Worm (Caenorhabditis elegans) whole organism, L4 larva: Measurements from ENCODE around the gene leo-1.

Source experiments
- D1046.2 ChIP-seq: fragments of 200-800 bp; sonication (Bioruptor generic); IDR thresholded peaks from 2 replicates; pipeline ENCODE4 v1.3.6; 2022; ENCODE audit warnings: missing genetic modification characterization, missing compliant biosample characterization
- ZK337.2 ChIP-seq: fragments of 200-800 bp; sonication (Bioruptor generic); IDR thresholded peaks from 2 replicates; pipeline ENCODE4 v1.3.6; 2022; ENCODE audit warnings: missing genetic modification reagents, missing genetic modification characterization, missing compliant biosample characterization
- ZK546.5 ChIP-seq, 2 experiments: sonication (generic microtip); optimal IDR thresholded peaks; 2 replicates each; lab custom pipeline; 2017; ENCODE audit warnings: missing biosample characterization in 2 of 2, missing genetic modification characterization in 2 of 2
- ama-1 ChIP-seq: fragments of 150-350 bp; optimal IDR thresholded peaks from 2 replicates; lab custom pipeline; 2014; ENCODE audit warnings: inconsistent platforms, mixed read lengths
- ceh-28 ChIP-seq: fragments of 150-350 bp; optimal IDR thresholded peaks from 2 replicates; lab custom pipeline; 2014; ENCODE audit warnings: missing biosample characterization, missing genetic modification reagents, missing genetic modification characterization
- ceh-32 ChIP-seq: sonication (generic microtip); optimal IDR thresholded peaks from 2 replicates; lab custom pipeline; 2016; ENCODE audit warnings: mild to moderate bottlenecking, missing genetic modification characterization, missing compliant biosample characterization; ENCODE audit not compliant: poor library complexity
- ceh-44 ChIP-seq: fragments of 200-800 bp; sonication (Bioruptor generic); IDR thresholded peaks from 2 replicates; pipeline ENCODE4 v1.3.6; 2022; ENCODE audit warnings: missing genetic modification reagents, missing genetic modification characterization, missing compliant biosample characterization
- daf-12 ChIP-seq: fragments of 150-350 bp; optimal IDR thresholded peaks from 2 replicates; lab custom pipeline; 2014; ENCODE audit warnings: missing biosample characterization, missing genetic modification reagents, missing genetic modification characterization
- daf-16 ChIP-seq, 3 experiments: sonication (generic microtip); optimal IDR thresholded peaks; 2 replicates each; lab custom pipeline; 2016 to 2017; ENCODE audit warnings: missing genetic modification characterization in 3 of 3, missing genetic modification reagents in 3 of 3, mild to moderate bottlenecking in 2 of 3, missing compliant biosample characterization in 2 of 3, missing biosample characterization in 1 of 3, moderate library complexity in 1 of 3
- daf-8 ChIP-seq: fragments of 200-800 bp; sonication (Bioruptor generic); IDR thresholded peaks from 2 replicates; pipeline ENCODE4 v1.3.6; 2022; ENCODE audit warnings: missing genetic modification characterization, missing compliant biosample characterization
- dmd-6 ChIP-seq: fragments of 200-800 bp; sonication (Bioruptor generic); IDR thresholded peaks from 2 replicates; pipeline ENCODE4 v1.3.6; 2022; ENCODE audit warnings: missing genetic modification reagents, missing genetic modification characterization, missing compliant biosample characterization
- dpl-1 ChIP-seq: fragments of 150-350 bp; optimal IDR thresholded peaks from 2 replicates; lab custom pipeline; 2014; ENCODE audit warnings: missing biosample characterization, missing genetic modification reagents, missing genetic modification characterization
- dve-1 ChIP-seq: sonication (generic microtip); optimal IDR thresholded peaks from 2 replicates; lab custom pipeline; 2017; ENCODE audit warnings: antibody characterized with exemption, mild to moderate bottlenecking, missing genetic modification characterization, missing compliant biosample characterization; ENCODE audit not compliant: insufficient read depth
- gei-8 ChIP-seq: fragments of 200-800 bp; sonication (Bioruptor generic); optimal IDR thresholded peaks from 2 replicates; lab custom pipeline; 2018; ENCODE audit warnings: mild to moderate bottlenecking, missing genetic modification characterization, missing compliant biosample characterization
- hlh-11 ChIP-seq: fragments of 200-800 bp; sonication (Bioruptor generic); optimal IDR thresholded peaks from 2 replicates; lab custom pipeline; 2018; ENCODE audit warnings: mild to moderate bottlenecking, missing genetic modification characterization, missing compliant biosample characterization
- hlh-30 ChIP-seq: sonication (generic microtip); optimal IDR thresholded peaks from 2 replicates; lab custom pipeline; 2017; ENCODE audit warnings: antibody characterized with exemption, mild to moderate bottlenecking, missing genetic modification characterization, missing compliant biosample characterization; ENCODE audit not compliant: insufficient read depth
- hmg-1.1 ChIP-seq: fragments of 200-800 bp; sonication (Bioruptor generic); IDR thresholded peaks from 2 replicates; pipeline ENCODE4 v1.3.6; 2022; ENCODE audit warnings: missing genetic modification reagents, missing genetic modification characterization, missing compliant biosample characterization
- lim-7 ChIP-seq: fragments of 200-800 bp; sonication (Bioruptor generic); IDR thresholded peaks from 2 replicates; pipeline ENCODE4 v1.3.6; 2022; ENCODE audit warnings: missing genetic modification characterization, missing compliant biosample characterization
- lin-29 ChIP-seq: fragments of 200-800 bp; sonication (Bioruptor generic); IDR thresholded peaks from 2 replicates; pipeline ENCODE4 v1.3.6; 2022; ENCODE audit warnings: missing genetic modification reagents, missing genetic modification characterization, missing compliant biosample characterization
- lin-38 ChIP-seq: fragments of 200-800 bp; sonication (Bioruptor generic); IDR thresholded peaks from 2 replicates; pipeline ENCODE4 v1.3.6; 2022; ENCODE audit warnings: missing genetic modification reagents, missing genetic modification characterization, missing compliant biosample characterization
- lsy-2 ChIP-seq, 2 experiments: fragments of 150-350 bp in 1 of 2; sonication (generic microtip) in 1 of 2; optimal IDR thresholded peaks; 2 replicates each; lab custom pipeline; 2014 to 2017; ENCODE audit warnings: missing biosample characterization in 2 of 2, missing genetic modification characterization in 2 of 2
- madf-9 ChIP-seq: fragments of 200-800 bp; sonication (Bioruptor generic); conservative IDR thresholded peaks from 2 replicates; pipeline ENCODE4 v1.3.6; 2022; ENCODE audit warnings: missing genetic modification reagents, missing genetic modification characterization, missing compliant biosample characterization
- mep-1 ChIP-seq: fragments of 150-350 bp; sonication (generic microtip); optimal IDR thresholded peaks from 3 replicates; lab custom pipeline; 2014; ENCODE audit warnings: missing biosample characterization, missing genetic modification characterization
- mes-2 ChIP-seq: sonication (generic microtip); optimal IDR thresholded peaks from 2 replicates; lab custom pipeline; 2016; ENCODE audit warnings: missing genotype, mild to moderate bottlenecking, missing genetic modification characterization, missing compliant biosample characterization; ENCODE audit not compliant: poor library complexity, severe bottlenecking
- mxl-3 ChIP-seq: fragments of 200-800 bp; sonication (Bioruptor generic); optimal IDR thresholded peaks from 2 replicates; lab custom pipeline; 2018; ENCODE audit warnings: mild to moderate bottlenecking, missing genetic modification characterization, missing compliant biosample characterization
- nhr-10 ChIP-seq: fragments of 150-350 bp; optimal IDR thresholded peaks from 2 replicates; lab custom pipeline; 2014; ENCODE audit warnings: missing biosample characterization, missing genetic modification characterization
- nhr-102 ChIP-seq: sonication (generic microtip); optimal IDR thresholded peaks from 2 replicates; lab custom pipeline; 2016; ENCODE audit warnings: mild to moderate bottlenecking, missing genetic modification characterization, moderate library complexity, missing compliant biosample characterization
- nhr-111 ChIP-seq: fragments of 200-800 bp; sonication (Bioruptor generic); optimal IDR thresholded peaks from 2 replicates; lab custom pipeline; 2018; ENCODE audit warnings: mild to moderate bottlenecking, missing genetic modification characterization, missing compliant biosample characterization
- nhr-28 ChIP-seq: fragments of 150-350 bp; optimal IDR thresholded peaks from 2 replicates; lab custom pipeline; 2014; ENCODE audit warnings: missing biosample characterization, missing genetic modification characterization
- nhr-41 ChIP-seq: fragments of 200-800 bp; sonication (Bioruptor generic); IDR thresholded peaks from 2 replicates; pipeline ENCODE4 v1.3.6; 2022; ENCODE audit warnings: missing genetic modification reagents, missing genetic modification characterization, missing compliant biosample characterization
- nhr-48 ChIP-seq: sonication (generic microtip); optimal IDR thresholded peaks from 2 replicates; lab custom pipeline; 2016; ENCODE audit warnings: mild to moderate bottlenecking, missing genetic modification characterization, missing compliant biosample characterization
- nhr-6 ChIP-seq: fragments of 150-350 bp; optimal IDR thresholded peaks from 2 replicates; lab custom pipeline; 2014; ENCODE audit warnings: missing biosample characterization, missing genetic modification characterization
- nhr-77 ChIP-seq: fragments of 150-350 bp; optimal IDR thresholded peaks from 2 replicates; lab custom pipeline; 2014; ENCODE audit warnings: missing biosample characterization, missing genetic modification characterization
- pqm-1 ChIP-seq: sonication (generic microtip); optimal IDR thresholded peaks from 2 replicates; lab custom pipeline; 2017; ENCODE audit warnings: missing biosample characterization, missing genetic modification characterization
- saeg-2 ChIP-seq: fragments of 200-800 bp; sonication (Bioruptor generic); IDR thresholded peaks from 2 replicates; pipeline ENCODE4 v1.3.6; 2022; ENCODE audit warnings: missing genetic modification reagents, missing genetic modification characterization, missing compliant biosample characterization
- set-16 ChIP-seq: fragments of 200-800 bp; sonication (Bioruptor generic); IDR thresholded peaks from 2 replicates; pipeline ENCODE4 v1.3.6; 2022; ENCODE audit warnings: missing genetic modification reagents, missing genetic modification characterization, missing compliant biosample characterization
- spr-1 ChIP-seq: sonication (generic microtip); optimal IDR thresholded peaks from 2 replicates; lab custom pipeline; 2016; ENCODE audit warnings: mild to moderate bottlenecking, missing genetic modification characterization, missing compliant biosample characterization
- spr-3 ChIP-seq: fragments of 200-800 bp; sonication (Bioruptor generic); optimal IDR thresholded peaks from 2 replicates; lab custom pipeline; 2018; ENCODE audit warnings: mild to moderate bottlenecking, missing genetic modification characterization, missing compliant biosample characterization
- vab-7 ChIP-seq: fragments of 200-800 bp; sonication (Bioruptor generic); IDR thresholded peaks from 2 replicates; pipeline ENCODE4 v1.3.6; 2022; ENCODE audit warnings: missing genetic modification reagents, missing genetic modification characterization, missing compliant biosample characterization
- zag-1 ChIP-seq: fragments of 150-350 bp; optimal IDR thresholded peaks from 2 replicates; lab custom pipeline; 2014; ENCODE audit warnings: missing biosample characterization, missing genetic modification characterization
- ztf-11 ChIP-seq: fragments of 150-350 bp; optimal IDR thresholded peaks from 2 replicates; lab custom pipeline; 2014; ENCODE audit warnings: missing biosample characterization, missing genetic modification characterization
- ztf-7 ChIP-seq: fragments of 150-350 bp; optimal IDR thresholded peaks from 2 replicates; lab custom pipeline; 2014; ENCODE audit warnings: missing biosample characterization, missing genetic modification characterization

leo-1 gene

ce11 chrIV:11306548-11306947 is 22.6 kb downstream of the leo-1 start, which contains the start of gene B0035.13 (continued):
- TF ChIP-seq nhr-111 (GFP tag; lab: Kevin White, UChicago): no peak
- TF ChIP-seq daf-8: no peak
- TF ChIP-seq ceh-44: no peak
- TF ChIP-seq spr-1 (tag; lab: Kevin White, UChicago): no peak
- no peak for TF ChIP-seq lin-29 (GFP tag; lab: Robert Waterston, UW)
- peak; percentile 45 for TF ChIP-seq nhr-77 (tag; lab: Kevin White, UChicago)
- TF ChIP-seq hlh-11 (tag; lab: Kevin White, UChicago): peak; percentile 10
- TF ChIP-seq ztf-11 (tag; lab: Kevin White, UChicago): no peak
- TF ChIP-seq ZK546.5 (tag; optimal IDR thresholded peaks at IDR 0.05; lab: Kevin White, UChicago): no peak
- TF ChIP-seq mxl-3 (GFP tag; lab: Kevin White, UChicago): peak; percentile 29
- no peak for TF ChIP-seq nhr-41 (GFP tag; lab: Robert Waterston, UW)
- TF ChIP-seq pqm-1 (tag; lab: Kevin White, UChicago): peak; percentile 35
- peak; percentile 58 for TF ChIP-seq dve-1
- TF ChIP-seq nhr-102: no peak
- TF ChIP-seq D1046.2: no peak
- no peak for TF ChIP-seq zag-1 (tag; lab: Kevin White, UChicago)
- TF ChIP-seq madf-9: no peak
- TF ChIP-seq daf-16 (GFP tag; optimal IDR thresholded peaks at IDR 0.05; lab: Kevin White, UChicago): no peak
- peak; percentile 39 for TF ChIP-seq daf-16 (tag; optimal IDR thresholded peaks at IDR 0.05; lab: Kevin White, UChicago)
- TF ChIP-seq dmd-6 (GFP tag; lab: Robert Waterston, UW): 0 out of 2 replicates have a peak, but pooled peaks have one; percentile 25
- no peak for TF ChIP-seq ZK337.2 (GFP tag; lab: Robert Waterston, UW)
- TF ChIP-seq vab-7 (GFP tag; lab: Robert Waterston, UW): no peak
- no peak for TF ChIP-seq spr-3
- no peak for TF ChIP-seq nhr-6
- no peak for TF ChIP-seq ceh-32

ce11 chrIV:11304970-11305369 is 24.2 kb downstream of the leo-1 start:
- TF ChIP-seq nhr-48 (tag; lab: Kevin White, UChicago) (no peak), vab-7 (GFP tag; lab: Robert Waterston, UW) (no peak), gei-8 (no peak), mes-2 (tag; lab: Kevin White, UChicago) (no peak), ama-1 (no peak), saeg-2 (GFP tag; lab: Robert Waterston, UW) (no peak), nhr-102 (no peak), daf-16 (GFP tag; optimal IDR thresholded peaks at IDR 0.05; lab: Kevin White, UChicago) (no peak), daf-16 (tag; optimal IDR thresholded peaks at IDR 0.05; lab: Kevin White, UChicago) (no peak), ceh-28 (tag; lab: Kevin White, UChicago) (no peak), daf-12 (no peak), ztf-7 (tag; lab: Kevin White, UChicago) (no peak), lim-7 (GFP tag; lab: Robert Waterston, UW) (no peak)
- TF ChIP-seq, all 104 proteins: peak for 0

- peak; percentile 69 for TF ChIP-seq lin-38 (GFP tag; lab: Robert Waterston, UW)
- no peak for TF ChIP-seq set-16 (GFP tag; lab: Robert Waterston, UW)
- no peak for TF ChIP-seq nhr-10
- no peak for TF ChIP-seq vab-7 (GFP tag; lab: Robert Waterston, UW)
- peak; percentile 35 for TF ChIP-seq hlh-30 (tag; lab: Kevin White, UChicago)
- no peak for TF ChIP-seq ZK337.2 (GFP tag; lab: Robert Waterston, UW)
- TF ChIP-seq nhr-77 (tag; lab: Kevin White, UChicago): peak; percentile 1
- TF ChIP-seq dve-1: peak; percentile 46
- no peak for TF ChIP-seq spr-3
- peak; percentile 66 for TF ChIP-seq mes-2 (tag; lab: Kevin White, UChicago)
- TF ChIP-seq nhr-28 (tag; lab: Kevin White, UChicago): peak; percentile 62
- peak; percentile 56 for TF ChIP-seq mep-1 (tag; lab: Kevin White, UChicago)
- TF ChIP-seq hmg-1.1 (GFP tag; lab: Robert Waterston, UW): 0 out of 2 replicates have a peak, but pooled peaks have one; percentile 44
- TF ChIP-seq lsy-2 (tag; optimal IDR thresholded peaks at IDR 0.05; lab: Kevin White, UChicago): peak in 1 of 2 experiments; percentile 53
- TF ChIP-seq dpl-1 (GFP tag; lab: Kevin White, UChicago): peak; percentile 50
- peak; percentile 23 for TF ChIP-seq hlh-11 (tag; lab: Kevin White, UChicago)
Observed at ce11 chrIV:11298154-11299086, 30.7 kb downstream of the leo-1 start, which contains the start of the genes B0035.15 and dnj-1. TSS of gene B0035.15 (minus strand) at chrIV:11298252. TSS of gene dnj-1 (plus strand) at chrIV:11299036.
